Worm (Caenorhabditis elegans) whole organism, L2 larva: ENCODE measurements around the gene E04D5.4.

ENCODE experiments used
- F13H6.1 ChIP-seq: sonication (generic microtip); optimal IDR thresholded peaks from 2 replicates; lab custom pipeline; 2016; ENCODE audit warnings: missing genetic modification characterization, missing compliant biosample characterization
- ZK546.5 ChIP-seq: sonication (generic microtip); optimal IDR thresholded peaks from 2 replicates; lab custom pipeline; 2017; ENCODE audit warnings: missing biosample characterization, missing genetic modification characterization
- egl-27 ChIP-seq: sonication (generic microtip); optimal IDR thresholded peaks from 3 replicates; lab custom pipeline; 2017; ENCODE audit warnings: missing biosample characterization, missing genetic modification reagents, missing genetic modification characterization
- lin-39 ChIP-seq: fragments of 150-350 bp; optimal IDR thresholded peaks from 2 replicates; lab custom pipeline; 2014; ENCODE audit warnings: missing biosample characterization, missing genetic modification reagents, missing genetic modification characterization
- mdl-1 ChIP-seq, 2 experiments: fragments of 150-350 bp in 1 of 2; sonication (generic microtip) in 1 of 2; optimal IDR thresholded peaks; 2 replicates each; lab custom pipeline; 2017; ENCODE audit warnings: missing biosample characterization in 2 of 2, missing genetic modification characterization in 2 of 2
- unc-62 ChIP-seq: fragments of 150-350 bp; optimal IDR thresholded peaks from 2 replicates; lab custom pipeline; 2014; ENCODE audit warnings: missing biosample characterization, missing genetic modification reagents, missing genetic modification characterization
- ztf-4 ChIP-seq: fragments of 150-350 bp; optimal IDR thresholded peaks from 2 replicates; lab custom pipeline; 2014; ENCODE audit warnings: missing biosample characterization, missing genetic modification characterization

DNA sequence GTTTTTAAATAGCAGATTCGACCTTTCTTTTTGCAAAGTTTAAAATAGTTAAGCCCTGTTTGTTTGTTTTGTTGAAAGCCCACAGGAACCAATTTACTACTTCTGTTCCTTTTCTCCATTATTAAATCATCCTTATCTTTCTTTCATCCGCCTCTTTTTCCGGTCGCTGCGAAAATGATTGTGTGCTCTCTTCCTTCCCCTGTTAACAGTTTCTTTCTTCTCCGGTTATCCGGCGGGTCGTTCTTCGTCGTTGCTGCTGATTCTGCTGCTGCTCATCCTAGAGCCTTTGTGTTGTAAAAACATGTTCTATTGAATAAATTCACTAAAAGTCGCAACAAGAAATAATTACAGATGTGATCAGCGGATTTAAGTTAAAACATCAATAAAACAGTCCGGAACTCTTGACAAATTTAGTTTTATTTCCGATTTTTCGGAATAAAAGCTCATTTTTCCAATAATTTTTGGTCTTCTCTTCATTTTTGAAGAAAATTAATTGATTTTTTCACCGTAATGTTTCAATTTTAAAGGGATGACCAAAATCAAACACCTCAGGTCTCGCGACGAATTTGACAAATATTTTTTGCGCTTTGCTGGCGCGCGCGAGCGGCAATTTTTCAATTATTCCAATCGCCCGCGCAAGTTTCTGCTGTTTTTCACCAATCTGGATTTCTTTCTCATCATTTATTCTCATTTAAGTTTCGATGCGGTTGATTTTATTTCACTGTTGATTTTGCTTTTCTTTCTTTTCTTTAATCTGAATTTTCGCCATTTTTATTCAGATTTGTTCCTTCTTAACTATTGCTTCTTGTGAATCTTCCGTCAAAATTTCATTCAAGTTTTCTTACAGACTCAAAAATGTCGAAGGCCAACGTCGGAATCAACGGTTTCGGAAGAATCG, 46.5 kb upstream of the E04D5.4 start, which contains the start of gene gpd-1:
- TF ChIP-seq lin-39, result no peak
- TF ChIP-seq egl-27 (tag; lab: Kevin White, UChicago), result no peak
- no peak for TF ChIP-seq unc-62 (GFP tag; lab: Kevin White, UChicago)
- TF ChIP-seq ZK546.5 (tag; lab: Kevin White, UChicago), result no peak
- TF ChIP-seq F13H6.1, result no peak
- TF ChIP-seq ztf-4 (tag; lab: Kevin White, UChicago), result no peak
- no peak for TF ChIP-seq mdl-1 (tag; optimal IDR thresholded peaks at IDR 0.05; lab: Kevin White, UChicago)
